Fruit fly (Drosophila melanogaster) whole organism, embryonic: ENCODE measurements around the gene CG2444.

Source experiments
- Adf1 ChIP-seq: fragments of 200-800 bp; sonication (Bioruptor generic); IDR thresholded peaks from 2 replicates; pipeline ENCODE4 v1.3.6; 2022; ENCODE audit warnings: missing biosample characterization, missing genetic modification characterization
- Antp ChIP-seq: fragments of 200-800 bp; sonication (Bioruptor generic); optimal IDR thresholded peaks from 3 replicates; lab custom pipeline; 2016; ENCODE audit warnings: missing biosample characterization, missing genetic modification characterization
- CG11696 ChIP-seq: fragments of 200-800 bp; sonication (Bioruptor generic); IDR thresholded peaks from 2 replicates; pipeline ENCODE4 v1.3.6; 2022; ENCODE audit warnings: missing biosample characterization, missing genetic modification characterization
- CG12219 ChIP-seq: fragments of 200-800 bp; sonication (Bioruptor generic); optimal IDR thresholded peaks from 3 replicates; lab custom pipeline; 2018; ENCODE audit warnings: missing biosample characterization, mild to moderate bottlenecking, missing genetic modification characterization
- CG12659 ChIP-seq: fragments of 200-800 bp; sonication (Bioruptor generic); optimal IDR thresholded peaks from 3 replicates; lab custom pipeline; 2017; ENCODE audit warnings: mild to moderate bottlenecking, missing biosample characterization, missing genetic modification reagents, missing genetic modification characterization
- CG12769 ChIP-seq: fragments of 200-800 bp; sonication (Bioruptor generic); optimal IDR thresholded peaks from 2 replicates; lab custom pipeline; 2019; ENCODE audit warnings: missing biosample characterization, mild to moderate bottlenecking, missing genetic modification characterization, moderate library complexity
- CG13775 ChIP-seq: fragments of 200-800 bp; sonication (Bioruptor generic); optimal IDR thresholded peaks from 3 replicates; lab custom pipeline; 2017; ENCODE audit warnings: missing biosample characterization, mild to moderate bottlenecking, missing genetic modification characterization
- CG1647 ChIP-seq: fragments of 200-800 bp; sonication (Bioruptor generic); optimal IDR thresholded peaks from 3 replicates; lab custom pipeline; 2016; ENCODE audit warnings: missing biosample characterization, missing genetic modification characterization
- CG16863 ChIP-seq: fragments of 200-800 bp; sonication (Bioruptor generic); optimal IDR thresholded peaks from 3 replicates; lab custom pipeline; 2016; ENCODE audit warnings: missing biosample characterization, missing genetic modification characterization
- CG17186 ChIP-seq: fragments of 200-800 bp; sonication (Bioruptor generic); optimal IDR thresholded peaks from 3 replicates; lab custom pipeline; 2017; ENCODE audit warnings: missing biosample characterization, missing genetic modification reagents, missing genetic modification characterization
- CG1792 ChIP-seq: fragments of 200-800 bp; sonication (Bioruptor generic); optimal IDR thresholded peaks from 2 replicates; lab custom pipeline; 2016; ENCODE audit warnings: missing biosample characterization, missing genetic modification characterization
- CG18764 ChIP-seq: fragments of 200-800 bp; sonication (Bioruptor generic); optimal IDR thresholded peaks from 3 replicates; lab custom pipeline; 2016; ENCODE audit warnings: missing biosample characterization, missing genetic modification characterization
- CG2116 ChIP-seq: fragments of 200-800 bp; sonication (Bioruptor generic); optimal IDR thresholded peaks from 3 replicates; lab custom pipeline; 2018; ENCODE audit warnings: missing biosample characterization, mild to moderate bottlenecking, missing genetic modification characterization
- CG2120 ChIP-seq: fragments of 200-800 bp; sonication (Bioruptor generic); optimal IDR thresholded peaks from 3 replicates; lab custom pipeline; 2016; ENCODE audit warnings: missing biosample characterization, missing genetic modification characterization
- CG2202 ChIP-seq: fragments of 200-800 bp; sonication (Bioruptor generic); optimal IDR thresholded peaks from 2 replicates; lab custom pipeline; 2018; ENCODE audit warnings: missing biosample characterization, mild to moderate bottlenecking, missing genetic modification characterization
- CG2712 ChIP-seq: fragments of 200-800 bp; optimal IDR thresholded peaks from 3 replicates; lab custom pipeline; 2019; ENCODE audit warnings: missing biosample characterization, mild to moderate bottlenecking, missing genetic modification characterization, moderate library complexity
- CG3065 ChIP-seq: fragments of 200-800 bp; sonication (Bioruptor generic); optimal IDR thresholded peaks from 2 replicates; lab custom pipeline; 2016; ENCODE audit warnings: missing biosample characterization, missing genetic modification characterization
- CG6254 ChIP-seq: fragments of 200-800 bp; sonication (Bioruptor generic); optimal IDR thresholded peaks from 3 replicates; lab custom pipeline; 2017; ENCODE audit warnings: mild to moderate bottlenecking, missing biosample characterization, missing genetic modification reagents, missing genetic modification characterization
- CG7357 ChIP-seq: fragments of 200-800 bp; sonication (Bioruptor generic); IDR thresholded peaks from 3 replicates; pipeline ENCODE4 v1.3.6; 2022; ENCODE audit warnings: missing biosample characterization, missing genetic modification characterization
- Chrac-16 ChIP-seq: fragments of 200-800 bp; sonication (Bioruptor generic); optimal IDR thresholded peaks from 3 replicates; lab custom pipeline; 2016; ENCODE audit warnings: missing biosample characterization, missing genetic modification characterization
- Dp ChIP-seq: fragments of 200-800 bp; sonication (Bioruptor generic); optimal IDR thresholded peaks from 2 replicates; lab custom pipeline; 2018; ENCODE audit warnings: missing biosample characterization, mild to moderate bottlenecking, missing genetic modification characterization, moderate library complexity
- Fer3 ChIP-seq: fragments of 200-800 bp; sonication (Bioruptor generic); optimal IDR thresholded peaks from 2 replicates; lab custom pipeline; 2018; ENCODE audit warnings: missing biosample characterization, mild to moderate bottlenecking, missing genetic modification characterization, moderate library complexity
- Mes4 ChIP-seq: fragments of 200-800 bp; sonication (Bioruptor generic); optimal IDR thresholded peaks from 2 replicates; lab custom pipeline; 2016; ENCODE audit warnings: missing biosample characterization, missing genetic modification characterization
- NfI ChIP-seq: fragments of 200-800 bp; sonication (Bioruptor generic); optimal IDR thresholded peaks from 3 replicates; lab custom pipeline; 2018; ENCODE audit warnings: missing biosample characterization, mild to moderate bottlenecking, missing genetic modification characterization, moderate library complexity
- Poxn ChIP-seq: fragments of 200-800 bp; sonication (Bioruptor generic); IDR thresholded peaks from 2 replicates; pipeline ENCODE4 v1.3.6; 2022; ENCODE audit warnings: missing biosample characterization, missing genetic modification characterization
- Ravus ChIP-seq: fragments of 200-800 bp; sonication (Bioruptor generic); IDR thresholded peaks from 2 replicates; pipeline ENCODE4 v1.3.6; 2022; ENCODE audit warnings: missing biosample characterization, missing genetic modification characterization
- Vsx1 ChIP-seq: fragments of 200-800 bp; sonication (Bioruptor generic); optimal IDR thresholded peaks from 2 replicates; lab custom pipeline; 2017; ENCODE audit warnings: missing biosample characterization, mild to moderate bottlenecking, missing genetic modification characterization, missing genetic modification reagents
- abd-A ChIP-seq: fragments of 200-800 bp; sonication (Bioruptor generic); optimal IDR thresholded peaks from 3 replicates; lab custom pipeline; 2019; ENCODE audit warnings: missing biosample characterization, mild to moderate bottlenecking, missing genetic modification characterization, moderate library complexity
- ato ChIP-seq: fragments of 200-800 bp; sonication (Bioruptor generic); IDR thresholded peaks from 2 replicates; pipeline ENCODE4 v1.3.6; 2022; ENCODE audit warnings: missing biosample characterization, missing genetic modification characterization; ENCODE audit not compliant: partially characterized antibody
- az2 ChIP-seq: fragments of 200-800 bp; sonication (Bioruptor generic); optimal IDR thresholded peaks from 3 replicates; lab custom pipeline; 2016; ENCODE audit warnings: missing biosample characterization, missing genetic modification characterization
- chif ChIP-seq, 2 experiments: fragments of 200-800 bp; sonication (Bioruptor generic); optimal IDR thresholded peaks; 3 replicates each; lab custom pipeline; 2016; ENCODE audit warnings: missing biosample characterization in 2 of 2, missing genetic modification characterization in 2 of 2
- dan ChIP-seq: fragments of 200-800 bp; sonication (Bioruptor generic); IDR thresholded peaks from 2 replicates; pipeline ENCODE4 v1.3.6; 2022; ENCODE audit warnings: missing biosample characterization, missing genetic modification characterization
- h ChIP-seq: fragments of >200 bp; optimal IDR thresholded peaks from 2 replicates; lab custom pipeline; 2017
- hkb ChIP-seq, 2 experiments: fragments of 200-800 bp in 1 of 2; fragments of >200 bp in 1 of 2; sonication (Bioruptor generic) in 1 of 2; IDR thresholded peaks in 1 of 2; optimal IDR thresholded peaks in 1 of 2; 2 replicates each; pipeline versions ENCODE4 v1.3.6 to Lab custom; 2017 to 2022; ENCODE audit warnings: missing biosample characterization in 1 of 2, missing genetic modification characterization in 1 of 2
- hth ChIP-seq: fragments of >200 bp; optimal IDR thresholded peaks from 2 replicates; lab custom pipeline; 2017; ENCODE audit warnings: inconsistent platforms
- jigr1 ChIP-seq: fragments of 200-800 bp; sonication (Bioruptor generic); IDR thresholded peaks from 3 replicates; pipeline ENCODE4 v1.3.6; 2022; ENCODE audit warnings: missing biosample characterization, missing genetic modification characterization
- ken ChIP-seq: fragments of 200-800 bp; sonication (Bioruptor generic); IDR thresholded peaks from 3 replicates; pipeline ENCODE4 v1.3.6; 2022; ENCODE audit warnings: missing biosample characterization, missing genetic modification characterization
- nau ChIP-seq: fragments of 200-800 bp; sonication (Bioruptor generic); optimal IDR thresholded peaks from 3 replicates; lab custom pipeline; 2017; ENCODE audit warnings: missing biosample characterization, mild to moderate bottlenecking, missing genetic modification characterization, missing genetic modification reagents
- pros ChIP-seq: fragments of 200-800 bp; sonication (Bioruptor generic); optimal IDR thresholded peaks from 3 replicates; lab custom pipeline; 2019; ENCODE audit warnings: missing biosample characterization, mild to moderate bottlenecking, missing genetic modification characterization, moderate library complexity
- scrt ChIP-seq: fragments of 200-800 bp; sonication (Bioruptor generic); optimal IDR thresholded peaks from 2 replicates; lab custom pipeline; 2018; ENCODE audit warnings: missing biosample characterization, mild to moderate bottlenecking, missing genetic modification characterization, moderate library complexity
- sqz ChIP-seq: fragments of 200-800 bp; sonication (Bioruptor generic); optimal IDR thresholded peaks from 3 replicates; lab custom pipeline; 2018; ENCODE audit warnings: missing biosample characterization, mild to moderate bottlenecking, missing genetic modification characterization
- tup ChIP-seq: fragments of 200-800 bp; sonication (Bioruptor generic); optimal IDR thresholded peaks from 2 replicates; lab custom pipeline; 2016; ENCODE audit warnings: missing biosample characterization, mild to moderate bottlenecking, missing genetic modification characterization, moderate library complexity
- wor ChIP-seq: fragments of 200-800 bp; sonication (Bioruptor generic); IDR thresholded peaks from 2 replicates; pipeline ENCODE4 v1.3.6; 2022; ENCODE audit warnings: missing biosample characterization, missing genetic modification characterization
- zen2 ChIP-seq: fragments of 200-800 bp; sonication (Bioruptor generic); IDR thresholded peaks from 3 replicates; pipeline ENCODE4 v1.3.6; 2022; ENCODE audit warnings: missing biosample characterization, missing genetic modification characterization; ENCODE audit not compliant: partially characterized antibody

The CG2444 gene

dm6 chrX:11736421-11736820 lies 31.3 kb upstream of the CG2444 start (continued):
- TF ChIP-seq Antp (no peak), CG12219 (no peak), tup (no peak), CG7357 (GFP tag; lab: Robert Waterston, UW) (no peak), chif (GFP tag; optimal IDR thresholded peaks at IDR 0.05; lab: Kevin White, UChicago) (no peak), ken (GFP tag; lab: Robert Waterston, UW) (no peak), CG2120 (GFP tag; lab: Kevin White, UChicago) (no peak), h (no peak), dan (GFP tag; lab: Robert Waterston, UW) (no peak), scrt (GFP tag; lab: Kevin White, UChicago) (no peak), jigr1 (no peak), CG16863 (GFP tag; lab: Kevin White, UChicago) (no peak), hth (lab: Kevin White, UChicago) (no peak), Vsx1 (GFP tag; lab: Kevin White, UChicago) (no peak), Poxn (GFP tag; lab: Robert Waterston, UW) (no peak), CG13775 (GFP tag; lab: Kevin White, UChicago) (no peak), sqz (GFP tag; lab: Kevin White, UChicago) (no peak), Adf1 (no peak), CG1647 (GFP tag; lab: Kevin White, UChicago) (no peak)

- no peak for TF ChIP-seq Ravus (GFP tag; lab: Robert Waterston, UW)
- no peak for TF ChIP-seq Mes4
- no peak for TF ChIP-seq NfI (GFP tag; lab: Kevin White, UChicago)
- no peak for TF ChIP-seq CG2116 (GFP tag; lab: Kevin White, UChicago)
- TF ChIP-seq hkb (optimal IDR thresholded peaks at IDR 0.05; lab: Kevin White, UChicago), result no peak
- no peak for TF ChIP-seq hkb (GFP tag; IDR thresholded peaks at IDR 0.05; lab: Robert Waterston, UW)
- TF ChIP-seq wor (GFP tag; lab: Robert Waterston, UW), result no peak
- no peak for TF ChIP-seq CG2202 (tag; lab: Kevin White, UChicago)
- no peak for TF ChIP-seq CG2712 (tag; lab: Kevin White, UChicago)
- TF ChIP-seq CG1792 (GFP tag; lab: Kevin White, UChicago), result no peak
- TF ChIP-seq Fer3, result no peak
- no peak for TF ChIP-seq ato (GFP tag; lab: Robert Waterston, UW)
- no peak for TF ChIP-seq CG12659 (GFP tag; lab: Kevin White, UChicago)
- no peak for TF ChIP-seq az2 (GFP tag; lab: Kevin White, UChicago)
- no peak for TF ChIP-seq CG6254 (GFP tag; lab: Kevin White, UChicago)
- no peak for TF ChIP-seq CG3065
- no peak for TF ChIP-seq CG12769 (tag; lab: Kevin White, UChicago)
- TF ChIP-seq CG18764, result no peak
- no peak for TF ChIP-seq Chrac-16
- no peak for TF ChIP-seq pros
- TF ChIP-seq abd-A (tag; lab: Kevin White, UChicago), result no peak
Measured at dm6 chrX:11733795-11734194, 28.7 kb upstream of the CG2444 start, which contains the start of gene inaF-A. Gene inaF-A (minus strand): TSS chrX:11733895.

dm6 chrX:11732670-11733069 lies 27.6 kb upstream of the CG2444 start, which contains the start of gene inaF-B:
Gene inaF-B (minus strand): TSS chrX:11732770.
- TF ChIP-seq zen2 (GFP tag; lab: Robert Waterston, UW), result no peak
- TF ChIP-seq nau (GFP tag; lab: Kevin White, UChicago), result no peak
- TF ChIP-seq CG17186, result no peak
- no peak for TF ChIP-seq CG11696 (GFP tag; lab: Robert Waterston, UW)
- TF ChIP-seq Dp, result no peak
